Fruit fly (Drosophila melanogaster): ENCODE measurements around the gene CG12605.

The CG12605 gene

dm6 chr3L:4007256-4007655 is 42.7 kb upstream of the CG12605 start (continued):
- TF ChIP-seq Ravus (GFP tag; IDR thresholded peaks at IDR 0.05) (no peak), Hmx (GFP tag; optimal IDR thresholded peaks at IDR 0.05) (no peak), CG18764 (GFP tag; optimal IDR thresholded peaks at IDR 0.05) (no peak), CG11456 (GFP tag; IDR thresholded peaks at IDR 0.05) (no peak), CG11247 (GFP tag; IDR thresholded peaks at IDR 0.05) (no peak), tap (tag; optimal IDR thresholded peaks at IDR 0.05) (no peak), Xbp1 (GFP tag; optimal IDR thresholded peaks at IDR 0.05) (peak; percentile 5), danr (GFP tag; IDR thresholded peaks at IDR 0.05) (no peak), ewg (GFP tag; optimal IDR thresholded peaks at IDR 0.05) (no peak), onecut (GFP tag; IDR thresholded peaks at IDR 0.05) (no peak), CG9932 (GFP tag; IDR thresholded peaks at IDR 0.05) (no peak), dmrt99B (tag; optimal IDR thresholded peaks at IDR 0.05) (peak; percentile 41), Dip2 (GFP tag; IDR thresholded peaks at IDR 0.05) (no peak), CG11504 (tag; optimal IDR thresholded peaks at IDR 0.05) (no peak), ems (GFP tag; optimal IDR thresholded peaks at IDR 0.05) (no peak), CG17912 (GFP tag; optimal IDR thresholded peaks at IDR 0.05) (no peak), seq (GFP tag; IDR thresholded peaks at IDR 0.05) (no peak), B-H1 (GFP tag; IDR thresholded peaks at IDR 0.05) (no peak), CG6791 (GFP tag; IDR thresholded peaks at IDR 0.05; ENCODE audit: partially characterized antibody) (no peak), CG18011 (GFP tag; optimal IDR thresholded peaks at IDR 0.05) (no peak), slp2 (GFP tag; optimal IDR thresholded peaks at IDR 0.05) (no peak), CG12155 (GFP tag; optimal IDR thresholded peaks at IDR 0.05) (no peak), Ets97D (GFP tag; optimal IDR thresholded peaks at IDR 0.05) (no peak), Bdp1 (GFP tag; optimal IDR thresholded peaks at IDR 0.05) (no peak), grn (GFP tag; optimal IDR thresholded peaks at IDR 0.05) (no peak), Chrac-16 (GFP tag; optimal IDR thresholded peaks at IDR 0.05) (no peak), CG13894 (tag; optimal IDR thresholded peaks at IDR 0.05) (peak; percentile 62), oc (tag; optimal IDR thresholded peaks at IDR 0.05) (no peak), prd (optimal IDR thresholded peaks at IDR 0.05) (no peak), prd (GFP tag; IDR thresholded peaks at IDR 0.05) (peak; percentile 42; the same call in 1 of the 3 replicates), HLHmδ (GFP tag; optimal IDR thresholded peaks at IDR 0.05) (no peak), CG5245 (GFP tag; optimal IDR thresholded peaks at IDR 0.05) (no peak), bsh (GFP tag; optimal IDR thresholded peaks at IDR 0.05) (peak in 1 of 2 experiments; percentile 5), Opbp (GFP tag; IDR thresholded peaks at IDR 0.05; ENCODE audit: partially characterized antibody) (no peak), CG12391 (tag; optimal IDR thresholded peaks at IDR 0.05) (no peak), CG8290 (GFP tag; optimal IDR thresholded peaks at IDR 0.05) (no peak), CG8290 (tag; optimal IDR thresholded peaks at IDR 0.05) (no peak), ind (GFP tag; optimal IDR thresholded peaks at IDR 0.05) (no peak), pho (GFP tag; optimal IDR thresholded peaks at IDR 0.05) (no peak), z (GFP tag; IDR thresholded peaks at IDR 0.05) (no peak), CG7745 (tag; optimal IDR thresholded peaks at IDR 0.05) (no peak), CG14441 (GFP tag; IDR thresholded peaks at IDR 0.05) (no peak), D (optimal IDR thresholded peaks at IDR 0.05) (no peak), D (GFP tag; optimal IDR thresholded peaks at IDR 0.05) (no peak), CG14014 (GFP tag; IDR thresholded peaks at IDR 0.05) (no peak), CG10462 (GFP tag; optimal IDR thresholded peaks at IDR 0.05) (no peak), CG13424 (tag; optimal IDR thresholded peaks at IDR 0.05) (peak; percentile 37), MTF-1 (GFP tag; optimal IDR thresholded peaks at IDR 0.05; ENCODE audit: borderline replicate concordance) (no peak), CG15269 (tag; optimal IDR thresholded peaks at IDR 0.05) (no peak), CG5953 (GFP tag; IDR thresholded peaks at IDR 0.05) (no peak), CG17568 (GFP tag; optimal IDR thresholded peaks at IDR 0.05) (no peak), cato (GFP tag; optimal IDR thresholded peaks at IDR 0.05; ENCODE audit: borderline replicate concordance) (no peak), CG10274 (GFP tag; optimal IDR thresholded peaks at IDR 0.05) (no peak)
